Worm (Caenorhabditis elegans): ENCODE measurements around the gene sav-1.

Gene sav-1

ce11 chrX:2287977-2288387 is 990 bp upstream of the sav-1 start:
- TF ChIP-seq dao-5 (tag; optimal IDR thresholded peaks at IDR 0.05), result no peak
- no peak for TF ChIP-seq W03F9.2 (tag; optimal IDR thresholded peaks at IDR 0.05)
- no peak for TF ChIP-seq him-1 (tag; optimal IDR thresholded peaks at IDR 0.05)

ce11 chrX:2276000-2276399 is 11.0 kb downstream of the sav-1 start:
- no peak for TF ChIP-seq W03F9.2 (tag; optimal IDR thresholded peaks at IDR 0.05)

ce11 chrX:2274237-2274636 is 12.8 kb downstream of the sav-1 start, which contains the start of gene AH9.4:
TSS of gene AH9.4 (minus strand) at chrX:2274337.
- no peak for TF ChIP-seq him-1 (tag; optimal IDR thresholded peaks at IDR 0.05)
- no peak for TF ChIP-seq dao-5 (tag; optimal IDR thresholded peaks at IDR 0.05)
- TF ChIP-seq W03F9.2 (tag; optimal IDR thresholded peaks at IDR 0.05), result no peak

- no peak for TF ChIP-seq him-1 (tag; optimal IDR thresholded peaks at IDR 0.05)
- no peak for TF ChIP-seq dao-5 (tag; optimal IDR thresholded peaks at IDR 0.05)
- TF ChIP-seq W03F9.2 (tag; optimal IDR thresholded peaks at IDR 0.05), result no peak
Measured at ce11 chrX:2271429-2271828, 15.6 kb downstream of the sav-1 start.

- TF ChIP-seq W03F9.2 (tag; optimal IDR thresholded peaks at IDR 0.05), result no peak
- TF ChIP-seq him-1 (tag; optimal IDR thresholded peaks at IDR 0.05), result no peak
- TF ChIP-seq dao-5 (tag; optimal IDR thresholded peaks at IDR 0.05), result no peak
Measured at ce11 chrX:2267956-2268355, 19.0 kb downstream of the sav-1 start, which contains the start of gene AH9.6. TSS of gene AH9.6 (minus strand) at chrX:2268138.

ce11 chrX:2266777-2267176 is 20.2 kb downstream of the sav-1 start:
- TF ChIP-seq W03F9.2 (tag; optimal IDR thresholded peaks at IDR 0.05), result no peak
- no peak for TF ChIP-seq dao-5 (tag; optimal IDR thresholded peaks at IDR 0.05)
- TF ChIP-seq him-1 (tag; optimal IDR thresholded peaks at IDR 0.05), result no peak

ce11 chrX:2266366-2266765 is 20.6 kb downstream of the sav-1 start:
- TF ChIP-seq dao-5 (tag; optimal IDR thresholded peaks at IDR 0.05), result no peak
- no peak for TF ChIP-seq W03F9.2 (tag; optimal IDR thresholded peaks at IDR 0.05)
- TF ChIP-seq him-1 (tag; optimal IDR thresholded peaks at IDR 0.05), result no peak

ce11 chrX:2265069-2265468 is 21.9 kb downstream of the sav-1 start:
- TF ChIP-seq him-1 (tag; optimal IDR thresholded peaks at IDR 0.05) (no peak), dao-5 (tag; optimal IDR thresholded peaks at IDR 0.05) (no peak), W03F9.2 (tag; optimal IDR thresholded peaks at IDR 0.05) (no peak)

ce11 chrX:2262420-2262819 is 24.6 kb downstream of the sav-1 start:
- TF ChIP-seq dao-5 (tag; optimal IDR thresholded peaks at IDR 0.05), result no peak
- no peak for TF ChIP-seq him-1 (tag; optimal IDR thresholded peaks at IDR 0.05)
- no peak for TF ChIP-seq W03F9.2 (tag; optimal IDR thresholded peaks at IDR 0.05)

- no peak for TF ChIP-seq dao-5 (tag; optimal IDR thresholded peaks at IDR 0.05)
- TF ChIP-seq him-1 (tag; optimal IDR thresholded peaks at IDR 0.05), result no peak
- TF ChIP-seq W03F9.2 (tag; optimal IDR thresholded peaks at IDR 0.05), result no peak
Measured at ce11 chrX:2261003-2261402, 26.0 kb downstream of the sav-1 start, which contains the start of gene AH9.3. TSS of gene AH9.3 (minus strand) at chrX:2261103.

ce11 chrX:2258404-2258803 is 28.6 kb downstream of the sav-1 start:
- TF ChIP-seq dao-5 (tag; optimal IDR thresholded peaks at IDR 0.05), result no peak
- TF ChIP-seq him-1 (tag; optimal IDR thresholded peaks at IDR 0.05), result no peak
- TF ChIP-seq W03F9.2 (tag; optimal IDR thresholded peaks at IDR 0.05), result no peak

ce11 chrX:2258001-2258400 is 29.0 kb downstream of the sav-1 start, which contains the start of gene crn-4:
TSS of gene crn-4 (minus strand) at chrX:2258101.
- no peak for TF ChIP-seq dao-5 (tag; optimal IDR thresholded peaks at IDR 0.05)
- TF ChIP-seq W03F9.2 (tag; optimal IDR thresholded peaks at IDR 0.05), result no peak
- TF ChIP-seq him-1 (tag; optimal IDR thresholded peaks at IDR 0.05), result no peak

- TF ChIP-seq dao-5 (tag; optimal IDR thresholded peaks at IDR 0.05), result no peak
- no peak for TF ChIP-seq him-1 (tag; optimal IDR thresholded peaks at IDR 0.05)
- no peak for TF ChIP-seq W03F9.2 (tag; optimal IDR thresholded peaks at IDR 0.05)
Measured at ce11 chrX:2246908-2247307, 40.1 kb downstream of the sav-1 start, which contains the start of gene AH9.1. TSS of gene AH9.1 (minus strand) at chrX:2247008.

ce11 chrX:2242568-2243185 is 44.3 kb downstream of the sav-1 start, which contains the start of gene rpl-11.2:
TSS of gene rpl-11.2 (minus strand) at chrX:2242618.
- TF ChIP-seq dao-5 (tag; optimal IDR thresholded peaks at IDR 0.05) (no peak), W03F9.2 (tag; optimal IDR thresholded peaks at IDR 0.05) (peak; percentile 90), him-1 (tag; optimal IDR thresholded peaks at IDR 0.05) (peak; percentile 87)
